Fruit fly (Drosophila melanogaster) whole organism, embryonic: ENCODE results near the gene PGRP-LA.

Experiments
- CG1024 ChIP-seq: fragments of 200-800 bp; sonication (Bioruptor generic); IDR thresholded peaks from 2 replicates; pipeline ENCODE4 v1.3.6; 2022; ENCODE audit warnings: missing biosample characterization, missing genetic modification characterization
- CG10274 ChIP-seq: fragments of 200-800 bp; sonication (Bioruptor generic); optimal IDR thresholded peaks from 3 replicates; lab custom pipeline; 2017; ENCODE audit warnings: missing biosample characterization, mild to moderate bottlenecking, missing genetic modification characterization
- CG10431 ChIP-seq: fragments of 200-800 bp; sonication (Bioruptor generic); optimal IDR thresholded peaks from 3 replicates; lab custom pipeline; 2018; ENCODE audit warnings: missing biosample characterization, mild to moderate bottlenecking, missing genetic modification characterization
- CG11723 ChIP-seq: fragments of 200-800 bp; sonication (Bioruptor generic); optimal IDR thresholded peaks from 2 replicates; lab custom pipeline; 2017; ENCODE audit warnings: missing biosample characterization, mild to moderate bottlenecking, missing genetic modification characterization
- CG12219 ChIP-seq: fragments of 200-800 bp; sonication (Bioruptor generic); optimal IDR thresholded peaks from 3 replicates; lab custom pipeline; 2018; ENCODE audit warnings: missing biosample characterization, mild to moderate bottlenecking, missing genetic modification characterization
- CG12942 ChIP-seq: fragments of 200-800 bp; sonication (Bioruptor generic); optimal IDR thresholded peaks from 3 replicates; lab custom pipeline; 2016; ENCODE audit warnings: missing biosample characterization, missing genetic modification characterization
- CG18011 ChIP-seq: fragments of 200-800 bp; sonication (Bioruptor generic); optimal IDR thresholded peaks from 2 replicates; lab custom pipeline; 2017; ENCODE audit warnings: missing biosample characterization, missing genetic modification characterization, mild to moderate bottlenecking, moderate library complexity, missing genotype
- CG18262 ChIP-seq: fragments of 200-800 bp; optimal IDR thresholded peaks from 3 replicates; lab custom pipeline; 2019; ENCODE audit warnings: missing biosample characterization, mild to moderate bottlenecking, missing genetic modification characterization, moderate library complexity
- CG2116 ChIP-seq: fragments of 200-800 bp; sonication (Bioruptor generic); optimal IDR thresholded peaks from 3 replicates; lab custom pipeline; 2018; ENCODE audit warnings: missing biosample characterization, mild to moderate bottlenecking, missing genetic modification characterization
- CG2129 ChIP-seq: fragments of 200-800 bp; sonication (Bioruptor generic); IDR thresholded peaks from 2 replicates; pipeline ENCODE4 v1.3.6; 2022; ENCODE audit warnings: missing biosample characterization, missing genetic modification characterization; ENCODE audit not compliant: partially characterized antibody
- CG4707 ChIP-seq: fragments of 200-800 bp; sonication (Bioruptor generic); optimal IDR thresholded peaks from 2 replicates; lab custom pipeline; 2018; ENCODE audit warnings: missing biosample characterization, mild to moderate bottlenecking, missing genetic modification characterization, moderate library complexity
- CG7786 ChIP-seq: fragments of 200-800 bp; sonication (Bioruptor generic); optimal IDR thresholded peaks from 2 replicates; lab custom pipeline; 2016; ENCODE audit warnings: missing biosample characterization, missing genetic modification characterization
- CG9817 ChIP-seq: fragments of 200-800 bp; sonication (Bioruptor generic); optimal IDR thresholded peaks from 2 replicates; lab custom pipeline; 2018; ENCODE audit warnings: missing biosample characterization, mild to moderate bottlenecking, missing genetic modification characterization, moderate library complexity
- CHES-1-like ChIP-seq: fragments of 200-800 bp; sonication (Bioruptor generic); optimal IDR thresholded peaks from 2 replicates; lab custom pipeline; 2016; ENCODE audit warnings: missing biosample characterization, missing genetic modification characterization
- D19A ChIP-seq: fragments of 200-800 bp; optimal IDR thresholded peaks from 3 replicates; lab custom pipeline; 2019; ENCODE audit warnings: missing biosample characterization, mild to moderate bottlenecking, missing genetic modification characterization, moderate library complexity
- Dip3 ChIP-seq: fragments of 200-800 bp; sonication (Bioruptor generic); optimal IDR thresholded peaks from 3 replicates; lab custom pipeline; 2016; ENCODE audit warnings: missing biosample characterization, missing genetic modification characterization
- Dp ChIP-seq: fragments of 200-800 bp; sonication (Bioruptor generic); optimal IDR thresholded peaks from 2 replicates; lab custom pipeline; 2018; ENCODE audit warnings: missing biosample characterization, mild to moderate bottlenecking, missing genetic modification characterization, moderate library complexity
- Ets65A ChIP-seq: fragments of 200-800 bp; sonication (Bioruptor generic); peaks from one replicate; lab custom pipeline; 2016; ENCODE audit warnings: missing biosample characterization, missing genetic modification characterization
- Ets97D ChIP-seq: fragments of 200-800 bp; sonication (Bioruptor generic); optimal IDR thresholded peaks from 3 replicates; lab custom pipeline; 2016; ENCODE audit warnings: missing biosample characterization, missing genetic modification characterization
- Fer1 ChIP-seq: fragments of 200-800 bp; sonication (Bioruptor generic); optimal IDR thresholded peaks from 2 replicates; lab custom pipeline; 2017; ENCODE audit warnings: missing biosample characterization, mild to moderate bottlenecking, missing genetic modification characterization
- HmgZ ChIP-seq: fragments of 200-800 bp; sonication (Bioruptor generic); optimal IDR thresholded peaks from 2 replicates; lab custom pipeline; 2018; ENCODE audit warnings: missing biosample characterization, mild to moderate bottlenecking, missing genetic modification characterization
- Hmx ChIP-seq: fragments of 200-800 bp; sonication (Bioruptor generic); optimal IDR thresholded peaks from 2 replicates; lab custom pipeline; 2016; ENCODE audit warnings: missing biosample characterization, missing genetic modification characterization
- Lpt ChIP-seq: fragments of >200 bp; optimal IDR thresholded peaks from 2 replicates; lab custom pipeline; 2018; ENCODE audit warnings: missing biosample characterization, missing genetic modification characterization
- Med ChIP-seq: fragments of 200-800 bp; sonication (Bioruptor generic); peaks from one replicate; lab custom pipeline; 2016; ENCODE audit warnings: missing biosample characterization, missing genetic modification characterization, mild to moderate bottlenecking, inconsistent platforms, moderate library complexity
- Myb ChIP-seq: fragments of 200-800 bp; sonication (Bioruptor generic); optimal IDR thresholded peaks from 2 replicates; lab custom pipeline; 2016; ENCODE audit warnings: missing biosample characterization, missing genetic modification characterization
- Nf-YB ChIP-seq: fragments of 200-800 bp; sonication (Bioruptor generic); optimal IDR thresholded peaks from 3 replicates; lab custom pipeline; 2019; ENCODE audit warnings: missing biosample characterization, mild to moderate bottlenecking, missing genetic modification characterization, moderate library complexity
- Oaz ChIP-seq: fragments of 200-800 bp; sonication (Bioruptor generic); IDR thresholded peaks from 2 replicates; pipeline ENCODE4 v1.3.6; 2022; ENCODE audit warnings: missing biosample characterization, missing genetic modification characterization
- Pdp1 ChIP-seq, 2 experiments: fragments of 200-800 bp; sonication (Bioruptor generic); optimal IDR thresholded peaks; 3 replicates each; lab custom pipeline; 2016; ENCODE audit warnings: missing biosample characterization in 2 of 2, missing genetic modification characterization in 2 of 2, mild to moderate bottlenecking in 1 of 2, moderate library complexity in 1 of 2
- Stat92E ChIP-seq, 3 experiments: fragments of >200 bp in 2 of 3; fragments of 200-800 bp in 1 of 3; sonication (Bioruptor generic) in 1 of 3; optimal IDR thresholded peaks; 2 replicates each; lab custom pipeline; 2017 to 2019; ENCODE audit warnings: missing biosample characterization in 3 of 3, missing genetic modification characterization in 3 of 3, mild to moderate bottlenecking in 1 of 3, moderate library complexity in 1 of 3
- TFAM ChIP-seq: fragments of 200-800 bp; sonication (Bioruptor generic); optimal IDR thresholded peaks from 2 replicates; lab custom pipeline; 2017; ENCODE audit warnings: missing biosample characterization, missing genetic modification characterization, inconsistent platforms
- Tbp ChIP-seq: fragments of >200 bp; optimal IDR thresholded peaks from 2 replicates; lab custom pipeline; 2018; ENCODE audit warnings: missing biosample characterization, missing genetic modification characterization
- Xbp1 ChIP-seq: fragments of 200-800 bp; sonication (Bioruptor generic); optimal IDR thresholded peaks from 3 replicates; lab custom pipeline; 2016; ENCODE audit warnings: missing biosample characterization, mild to moderate bottlenecking, missing genetic modification characterization
- amos ChIP-seq: fragments of 200-800 bp; sonication (Bioruptor generic); IDR thresholded peaks from 2 replicates; pipeline ENCODE4 v1.3.6; 2022; ENCODE audit warnings: missing biosample characterization, missing genetic modification characterization; ENCODE audit not compliant: partially characterized antibody
- ase ChIP-seq: fragments of 200-800 bp; sonication (Bioruptor generic); IDR thresholded peaks from 3 replicates; pipeline ENCODE4 v1.3.6; 2022; ENCODE audit warnings: missing biosample characterization, missing genetic modification characterization
- ato ChIP-seq: fragments of 200-800 bp; sonication (Bioruptor generic); IDR thresholded peaks from 2 replicates; pipeline ENCODE4 v1.3.6; 2022; ENCODE audit warnings: missing biosample characterization, missing genetic modification characterization; ENCODE audit not compliant: partially characterized antibody
- btn ChIP-seq: fragments of 200-800 bp; sonication (Bioruptor generic); optimal IDR thresholded peaks from 2 replicates; lab custom pipeline; 2016; ENCODE audit warnings: missing biosample characterization, missing genetic modification characterization
- gfzf ChIP-seq: fragments of 200-800 bp; sonication (Bioruptor generic); optimal IDR thresholded peaks from 2 replicates; lab custom pipeline; 2016; ENCODE audit warnings: missing biosample characterization, mild to moderate bottlenecking, missing genetic modification characterization, moderate library complexity
- grn ChIP-seq: fragments of 200-800 bp; sonication (Bioruptor generic); optimal IDR thresholded peaks from 3 replicates; lab custom pipeline; 2017; ENCODE audit warnings: missing biosample characterization, missing genetic modification characterization
- gsb-n ChIP-seq: fragments of 200-800 bp; sonication (Bioruptor generic); optimal IDR thresholded peaks from 3 replicates; lab custom pipeline; 2018; ENCODE audit warnings: missing biosample characterization, mild to moderate bottlenecking, missing genetic modification characterization
- luna ChIP-seq: fragments of 200-800 bp; sonication (Bioruptor generic); optimal IDR thresholded peaks from 2 replicates; lab custom pipeline; 2016; ENCODE audit warnings: missing biosample characterization, missing genetic modification characterization
- pros ChIP-seq: fragments of 200-800 bp; sonication (Bioruptor generic); optimal IDR thresholded peaks from 3 replicates; lab custom pipeline; 2019; ENCODE audit warnings: missing biosample characterization, mild to moderate bottlenecking, missing genetic modification characterization, moderate library complexity
- sd ChIP-seq: fragments of 200-800 bp; sonication (Bioruptor generic); optimal IDR thresholded peaks from 3 replicates; lab custom pipeline; 2018; ENCODE audit warnings: missing biosample characterization, mild to moderate bottlenecking, missing genetic modification characterization, moderate library complexity
- sr ChIP-seq: fragments of 200-800 bp; sonication (Bioruptor generic); IDR thresholded peaks from 3 replicates; pipeline ENCODE4 v1.3.6; 2022; ENCODE audit warnings: missing biosample characterization, missing genetic modification characterization
- ssp ChIP-seq: fragments of 200-800 bp; sonication (Bioruptor generic); IDR thresholded peaks from 2 replicates; pipeline ENCODE4 v1.3.6; 2022; ENCODE audit warnings: missing biosample characterization, missing genetic modification characterization
- trem ChIP-seq: fragments of 200-800 bp; optimal IDR thresholded peaks from 3 replicates; lab custom pipeline; 2019; ENCODE audit warnings: missing biosample characterization, mild to moderate bottlenecking, missing genetic modification characterization, moderate library complexity
- unc-4 ChIP-seq: fragments of 200-800 bp; sonication (Bioruptor generic); IDR thresholded peaks from 2 replicates; pipeline ENCODE4 v1.3.6; 2022; ENCODE audit warnings: missing biosample characterization, missing genetic modification characterization; ENCODE audit not compliant: partially characterized antibody
- vvl ChIP-seq: fragments of 200-800 bp; sonication (Bioruptor generic); IDR thresholded peaks from 2 replicates; pipeline ENCODE4 v1.3.6; 2022; ENCODE audit warnings: missing biosample characterization, missing genetic modification characterization
- wor ChIP-seq: fragments of 200-800 bp; sonication (Bioruptor generic); IDR thresholded peaks from 2 replicates; pipeline ENCODE4 v1.3.6; 2022; ENCODE audit warnings: missing biosample characterization, missing genetic modification characterization

Gene PGRP-LA

DNA sequence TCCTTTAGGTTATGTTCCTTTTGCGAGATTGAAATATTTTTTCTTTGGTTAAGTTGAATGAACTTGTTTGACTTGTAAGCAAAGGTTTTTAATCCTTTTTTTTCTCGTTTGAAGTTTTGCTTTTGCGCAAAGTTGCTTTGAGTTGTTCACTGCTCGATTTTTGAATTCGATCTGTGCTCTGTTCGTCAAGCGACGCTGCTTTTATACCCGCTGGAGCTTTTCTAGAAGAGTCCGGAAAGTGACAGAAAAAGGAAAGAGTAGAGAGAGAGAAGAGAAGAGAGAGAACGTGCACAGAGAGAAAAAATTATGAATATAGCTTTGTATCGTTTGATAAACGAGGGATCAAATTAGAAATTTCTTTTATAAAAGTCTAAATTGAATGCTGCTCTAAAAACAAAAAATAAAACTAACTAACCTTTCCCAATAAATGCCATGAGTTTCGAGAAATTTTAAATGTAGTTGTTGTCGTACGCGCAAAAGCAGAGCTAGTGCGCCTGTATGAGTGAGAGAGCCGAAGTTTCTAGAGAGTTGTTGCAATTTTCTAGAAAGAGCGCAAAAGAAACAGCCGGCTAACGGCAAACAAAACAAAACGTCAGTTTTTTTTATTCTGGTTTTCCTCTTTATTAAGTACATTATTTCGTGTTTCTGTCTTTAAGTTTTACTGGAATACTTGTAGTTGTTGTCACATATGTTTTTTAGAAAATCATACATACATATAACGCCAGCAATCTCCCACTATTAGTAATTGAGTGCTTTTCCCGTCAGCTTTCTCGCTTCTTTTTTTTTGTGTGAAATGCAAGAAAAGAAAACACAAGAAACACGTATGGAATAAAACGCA lies 43.3 kb downstream of the PGRP-LA start, which contains the start of gene Hsp26 (continued):
- TF ChIP-seq HmgZ (tag; lab: Kevin White, UChicago), result peak; percentile 72
- peak; percentile 86 for TF ChIP-seq CG18262 (tag; lab: Kevin White, UChicago)
- peak; percentile 53; the same call in 1 of the 2 replicates for TF ChIP-seq Oaz (GFP tag; lab: Robert Waterston, UW)
- peak; percentile 78 for TF ChIP-seq ase (GFP tag; lab: Robert Waterston, UW)
- TF ChIP-seq sr (GFP tag; lab: Robert Waterston, UW), result no peak
- peak; percentile 83 for TF ChIP-seq CG7786 (GFP tag; lab: Kevin White, UChicago)
- TF ChIP-seq Dp (GFP tag; lab: Kevin White, UChicago), result no peak
- peak; percentile 54 for TF ChIP-seq trem (tag; lab: Kevin White, UChicago)
- TF ChIP-seq Dip3, result peak; percentile 81
- peak; percentile 89 for TF ChIP-seq Xbp1 (GFP tag; lab: Kevin White, UChicago)
- no peak for TF ChIP-seq Tbp (GFP tag; lab: Kevin White, UChicago)
- peak; percentile 79 for TF ChIP-seq CG12219 (GFP tag; lab: Kevin White, UChicago)
- TF ChIP-seq ato (GFP tag; lab: Robert Waterston, UW), result no peak
- TF ChIP-seq CG18011 (GFP tag; lab: Kevin White, UChicago), result peak; percentile 62
- peak; percentile 52 for TF ChIP-seq CG9817 (tag; lab: Kevin White, UChicago)
- peak; percentile 60 for TF ChIP-seq luna (GFP tag; lab: Kevin White, UChicago)
- peak; percentile 59 for TF ChIP-seq sd (tag; lab: Kevin White, UChicago)
- TF ChIP-seq CHES-1-like, result peak; percentile 81
- TF ChIP-seq CG4707, result peak; percentile 49
- TF ChIP-seq CG2116 (GFP tag; lab: Kevin White, UChicago), result peak; percentile 54
- TF ChIP-seq Lpt, result no peak
- TF ChIP-seq Nf-YB (GFP tag; lab: Kevin White, UChicago), result peak; percentile 63
- TF ChIP-seq CG10274 (GFP tag; lab: Kevin White, UChicago), result peak; percentile 3
- peak; percentile 46 for TF ChIP-seq Ets97D (GFP tag; lab: Kevin White, UChicago)
- peak; percentile 46 for TF ChIP-seq btn
- TF ChIP-seq Med (GFP tag; lab: Kevin White, UChicago), result peak; percentile 98
- TF ChIP-seq pros (GFP tag; lab: Kevin White, UChicago), result no peak
- peak; percentile 77 for TF ChIP-seq CG1024 (GFP tag; lab: Robert Waterston, UW)
- peak; percentile 77 for TF ChIP-seq D19A (tag; lab: Kevin White, UChicago)
- peak; percentile 84 for TF ChIP-seq gsb-n (tag; lab: Kevin White, UChicago)
- TF ChIP-seq Fer1 (GFP tag; lab: Kevin White, UChicago), result peak; percentile 86
- peak; percentile 96 for TF ChIP-seq vvl (GFP tag; lab: Robert Waterston, UW)
- TF ChIP-seq Stat92E (GFP tag; optimal IDR thresholded peaks at IDR 0.05; lab: Kevin White, UChicago), result peak in 1 of 3 experiments; percentile 59
- TF ChIP-seq CG10431 (GFP tag; lab: Kevin White, UChicago), result no peak
- TF ChIP-seq TFAM (GFP tag; lab: Kevin White, UChicago), result no peak
- TF ChIP-seq ssp (GFP tag; lab: Robert Waterston, UW), result peak; percentile 66
- peak; percentile 18 for TF ChIP-seq grn (GFP tag; lab: Kevin White, UChicago)
- TF ChIP-seq wor (GFP tag; lab: Robert Waterston, UW), result peak; percentile 52; the same call in 1 of the 2 replicates
- peak; percentile 71 for TF ChIP-seq Myb
- TF ChIP-seq amos (GFP tag; lab: Robert Waterston, UW), result no peak
- peak; percentile 55 for TF ChIP-seq Hmx (GFP tag; lab: Kevin White, UChicago)
- peak; percentile 59 for TF ChIP-seq CG11723 (GFP tag; lab: Kevin White, UChicago)
- TF ChIP-seq Pdp1 (GFP tag; optimal IDR thresholded peaks at IDR 0.05; lab: Kevin White, UChicago), result peak; percentile 75 to 82
- peak; percentile 91 for TF ChIP-seq Ets65A (GFP tag; lab: Kevin White, UChicago)
- peak; percentile 77 for TF ChIP-seq CG12942 (GFP tag; lab: Kevin White, UChicago)
- 0 out of 2 replicates have a peak, but pooled peaks have one; percentile 17 for TF ChIP-seq unc-4
- no peak for TF ChIP-seq gfzf (GFP tag; lab: Kevin White, UChicago)
- TF ChIP-seq CG2129 (GFP tag; lab: Robert Waterston, UW), result no peak
